Worm (Caenorhabditis elegans) whole organism, L2 larva: ENCODE measurements around the gene fbxa-50.

ENCODE experiments used
- C34F6.9 ChIP-seq: fragments of 150-350 bp; optimal IDR thresholded peaks from 2 replicates; lab custom pipeline; 2014; ENCODE audit warnings: missing biosample characterization, missing genetic modification characterization
- F13H6.1 ChIP-seq: sonication (generic microtip); optimal IDR thresholded peaks from 2 replicates; lab custom pipeline; 2016; ENCODE audit warnings: missing genetic modification characterization, missing compliant biosample characterization
- Y55F3AM.14 ChIP-seq: fragments of 200-800 bp; sonication (Bioruptor generic); optimal IDR thresholded peaks from 2 replicates; lab custom pipeline; 2018; ENCODE audit warnings: mild to moderate bottlenecking, missing genetic modification characterization, missing compliant biosample characterization
- alr-1 ChIP-seq: fragments of 150-350 bp; optimal IDR thresholded peaks from 2 replicates; lab custom pipeline; 2014; ENCODE audit warnings: missing biosample characterization, missing genetic modification characterization
- aly-2 ChIP-seq: fragments of 150-350 bp; optimal IDR thresholded peaks from 2 replicates; lab custom pipeline; 2014; ENCODE audit warnings: missing biosample characterization, missing genetic modification characterization
- ama-1 ChIP-seq: fragments of 150-350 bp; optimal IDR thresholded peaks from 2 replicates; lab custom pipeline; 2018; ENCODE audit warnings: inconsistent platforms
- blmp-1 ChIP-seq: sonication (generic microtip); optimal IDR thresholded peaks from 2 replicates; lab custom pipeline; 2017; ENCODE audit warnings: missing genetic modification characterization, mild to moderate bottlenecking, missing compliant biosample characterization, antibody characterized with exemption, moderate library complexity; ENCODE audit not compliant: insufficient read depth
- ceh-16 ChIP-seq: fragments of 150-350 bp; optimal IDR thresholded peaks from 2 replicates; lab custom pipeline; 2014; ENCODE audit warnings: missing biosample characterization, missing genetic modification characterization
- ceh-82 ChIP-seq: fragments of 150-350 bp; optimal IDR thresholded peaks from 2 replicates; lab custom pipeline; 2014; ENCODE audit warnings: missing biosample characterization, missing genetic modification characterization
- crh-2 ChIP-seq: sonication (generic microtip); optimal IDR thresholded peaks from 2 replicates; lab custom pipeline; 2017; ENCODE audit warnings: missing biosample characterization, missing genetic modification characterization
- egl-27 ChIP-seq: sonication (generic microtip); optimal IDR thresholded peaks from 3 replicates; lab custom pipeline; 2017; ENCODE audit warnings: missing biosample characterization, missing genetic modification reagents, missing genetic modification characterization
- elt-1 ChIP-seq: fragments of 150-350 bp; optimal IDR thresholded peaks from 2 replicates; lab custom pipeline; 2014; ENCODE audit warnings: missing biosample characterization, missing genetic modification characterization
- fos-1 ChIP-seq: fragments of 150-350 bp; optimal IDR thresholded peaks from 2 replicates; lab custom pipeline; 2014; ENCODE audit warnings: missing biosample characterization, missing genetic modification characterization
- gmeb-1 ChIP-seq: fragments of 150-350 bp; optimal IDR thresholded peaks from 2 replicates; lab custom pipeline; 2014; ENCODE audit warnings: missing biosample characterization, missing genetic modification characterization
- lin-11 ChIP-seq: fragments of 150-350 bp; sonication (generic microtip); optimal IDR thresholded peaks from 2 replicates; lab custom pipeline; 2014; ENCODE audit warnings: missing biosample characterization, missing genetic modification characterization, inconsistent platforms, mixed read lengths
- lin-13 ChIP-seq: fragments of 150-350 bp; optimal IDR thresholded peaks from 2 replicates; lab custom pipeline; 2014; ENCODE audit warnings: missing biosample characterization, missing genetic modification reagents, missing genetic modification characterization
- lin-39 ChIP-seq: fragments of 150-350 bp; optimal IDR thresholded peaks from 2 replicates; lab custom pipeline; 2014; ENCODE audit warnings: missing biosample characterization, missing genetic modification reagents, missing genetic modification characterization
- lsy-2 ChIP-seq, 2 experiments: fragments of 150-350 bp in 1 of 2; sonication (generic microtip) in 1 of 2; optimal IDR thresholded peaks; 2 replicates each; lab custom pipeline; 2014 to 2017; ENCODE audit warnings: missing biosample characterization in 2 of 2, missing genetic modification characterization in 2 of 2
- mab-5 ChIP-seq: fragments of 150-350 bp; optimal IDR thresholded peaks from 2 replicates; lab custom pipeline; 2014; ENCODE audit warnings: missing biosample characterization, missing genetic modification characterization
- mbf-1 ChIP-seq: sonication (generic microtip); optimal IDR thresholded peaks from 2 replicates; lab custom pipeline; 2017; ENCODE audit warnings: missing biosample characterization, missing genetic modification characterization
- nhr-10 ChIP-seq: sonication (generic microtip); optimal IDR thresholded peaks from 2 replicates; lab custom pipeline; 2017; ENCODE audit warnings: missing biosample characterization, missing genetic modification characterization
- nhr-11 ChIP-seq: fragments of 150-350 bp; optimal IDR thresholded peaks from 2 replicates; lab custom pipeline; 2014; ENCODE audit warnings: missing biosample characterization, missing genetic modification characterization
- nhr-12 ChIP-seq: fragments of 150-350 bp; optimal IDR thresholded peaks from 2 replicates; lab custom pipeline; 2014; ENCODE audit warnings: missing biosample characterization, missing genetic modification characterization
- nhr-129 ChIP-seq: fragments of 150-350 bp; optimal IDR thresholded peaks from 2 replicates; lab custom pipeline; 2014; ENCODE audit warnings: missing biosample characterization, missing genetic modification characterization
- nhr-21 ChIP-seq: fragments of 150-350 bp; optimal IDR thresholded peaks from 2 replicates; lab custom pipeline; 2014; ENCODE audit warnings: missing biosample characterization, missing genetic modification characterization
- nhr-23 ChIP-seq: fragments of 150-350 bp; optimal IDR thresholded peaks from 2 replicates; lab custom pipeline; 2014; ENCODE audit warnings: missing biosample characterization, missing genetic modification reagents, missing genetic modification characterization
- sem-4 ChIP-seq: fragments of 150-350 bp; optimal IDR thresholded peaks from 2 replicates; lab custom pipeline; 2014; ENCODE audit warnings: missing biosample characterization, missing genetic modification reagents, missing genetic modification characterization
- sma-3 ChIP-seq: sonication (generic microtip); optimal IDR thresholded peaks from 2 replicates; lab custom pipeline; 2016; ENCODE audit warnings: missing genetic modification reagents, missing genetic modification characterization, missing compliant biosample characterization
- sma-9 ChIP-seq, 2 experiments: fragments of 150-350 bp in 1 of 2; sonication (generic microtip) in 1 of 2; optimal IDR thresholded peaks; 2 replicates each; lab custom pipeline; 2014 to 2016; ENCODE audit warnings: missing genetic modification characterization in 2 of 2, mild to moderate bottlenecking in 1 of 2, missing biosample characterization in 1 of 2, missing compliant biosample characterization in 1 of 2, missing genetic modification reagents in 1 of 2, moderate library complexity in 1 of 2
- snpc-4 ChIP-seq: fragments of 150-350 bp; optimal IDR thresholded peaks from 2 replicates; lab custom pipeline; 2014; ENCODE audit warnings: missing biosample characterization, missing genetic modification characterization
- unc-39 ChIP-seq: fragments of 150-350 bp; optimal IDR thresholded peaks from 2 replicates; lab custom pipeline; 2014; ENCODE audit warnings: missing biosample characterization, missing genetic modification characterization
- unc-55 ChIP-seq: fragments of 150-350 bp; sonication (generic microtip); optimal IDR thresholded peaks from 3 replicates; lab custom pipeline; 2014; ENCODE audit warnings: missing biosample characterization, missing genetic modification reagents, missing genetic modification characterization
- zag-1 ChIP-seq: fragments of 150-350 bp; optimal IDR thresholded peaks from 2 replicates; lab custom pipeline; 2014; ENCODE audit warnings: missing biosample characterization, missing genetic modification characterization
- ztf-1 ChIP-seq: fragments of 200-800 bp; sonication (Bioruptor generic); conservative IDR thresholded peaks from 2 replicates; pipeline ENCODE4 v1.3.6; 2022; ENCODE audit warnings: missing genetic modification characterization, missing compliant biosample characterization
- ztf-11 ChIP-seq: sonication (generic microtip); optimal IDR thresholded peaks from 2 replicates; lab custom pipeline; 2017; ENCODE audit warnings: missing biosample characterization, missing genetic modification characterization
- ztf-4 ChIP-seq: fragments of 150-350 bp; optimal IDR thresholded peaks from 2 replicates; lab custom pipeline; 2014; ENCODE audit warnings: missing biosample characterization, missing genetic modification characterization

fbxa-50 gene

ce11 chrIII:1303414-1303813 is 15.1 kb upstream of the fbxa-50 start, which contains the start of gene fbxa-75:
fbxa-75 (plus strand) TSS chrIII:1303714.
- TF ChIP-seq snpc-4 (tag; lab: Kevin White, UChicago) (no peak), ztf-1 (GFP tag; lab: Robert Waterston, UW) (no peak)
- TF ChIP-seq, all 48 proteins: peak for 0

- no peak for TF ChIP-seq crh-2
- no peak for TF ChIP-seq F13H6.1 (tag; lab: Kevin White, UChicago)
- TF ChIP-seq zag-1 (tag; lab: Kevin White, UChicago): no peak
- no peak for TF ChIP-seq nhr-11 (tag; lab: Kevin White, UChicago)
- TF ChIP-seq sma-9 (GFP tag; optimal IDR thresholded peaks at IDR 0.05; lab: Kevin White, UChicago): no peak
- TF ChIP-seq sma-9 (tag; optimal IDR thresholded peaks at IDR 0.05; lab: Kevin White, UChicago): no peak
- no peak for TF ChIP-seq sem-4 (tag; lab: Kevin White, UChicago)
- no peak for TF ChIP-seq elt-1 (tag; lab: Kevin White, UChicago)
- TF ChIP-seq, all 48 proteins: peak for 0
Observed at ce11 chrIII:1297604-1298003, 9.3 kb upstream of the fbxa-50 start, which contains the start of gene fbxa-28. fbxa-28 (plus strand) TSS chrIII:1297904.

ce11 chrIII:1295149-1295716 is 6.9 kb upstream of the fbxa-50 start, which contains the start of gene fbxa-35:
fbxa-35 (plus strand) TSS chrIII:1295666.
- peak; percentile 87 for TF ChIP-seq fos-1
- no peak for TF ChIP-seq ztf-4 (tag; lab: Kevin White, UChicago)

DNA sequence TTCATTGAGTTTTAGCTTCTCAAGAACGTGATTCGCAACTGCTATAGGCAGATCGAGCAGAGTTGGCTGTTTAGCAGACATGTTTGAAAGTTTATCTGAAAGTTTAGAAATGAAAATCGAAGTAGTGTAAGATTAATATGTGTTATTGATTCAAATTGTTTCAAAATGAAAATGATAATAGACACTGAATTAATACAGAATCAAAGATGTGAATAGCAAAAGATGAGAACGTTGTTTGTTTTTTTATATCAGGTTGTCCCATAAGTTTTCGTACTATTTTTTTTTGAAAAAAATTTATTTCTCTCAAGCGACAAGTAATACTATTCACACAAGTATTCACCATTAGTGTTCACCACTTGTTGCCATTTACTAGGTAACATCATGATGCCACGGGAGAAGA is 4.8 kb upstream of the fbxa-50 start, which contains the start of gene fbxa-36:
TSS of gene fbxa-36 (minus strand) at position 101 of the 400 bp plus-strand sequence.
- TF ChIP-seq nhr-23 (tag; lab: Kevin White, UChicago) (no peak), lin-13 (GFP tag; lab: Kevin White, UChicago) (no peak), lsy-2 (tag; optimal IDR thresholded peaks at IDR 0.05; lab: Kevin White, UChicago) (no peak), nhr-10 (tag; lab: Kevin White, UChicago) (no peak), unc-55 (GFP tag; lab: Kevin White, UChicago) (no peak), C34F6.9 (tag; lab: Kevin White, UChicago) (no peak), snpc-4 (tag; lab: Kevin White, UChicago) (no peak), aly-2 (tag; lab: Kevin White, UChicago) (no peak), Y55F3AM.14 (GFP tag; lab: Kevin White, UChicago) (no peak), mbf-1 (tag; lab: Kevin White, UChicago) (no peak), nhr-12 (tag; lab: Kevin White, UChicago) (no peak), ztf-1 (GFP tag; lab: Robert Waterston, UW) (no peak), mab-5 (tag; lab: Kevin White, UChicago) (no peak), ztf-4 (tag; lab: Kevin White, UChicago) (no peak), ama-1 (no peak)

- TF ChIP-seq nhr-23 (tag; lab: Kevin White, UChicago): no peak
- no peak for TF ChIP-seq unc-39 (tag; lab: Kevin White, UChicago)
- peak; percentile 70 for TF ChIP-seq fos-1
- TF ChIP-seq ama-1: no peak
- TF ChIP-seq, all 48 proteins: peak for 1
Observed at ce11 chrIII:1289139-1289538, 816 bp upstream of the fbxa-50 start.

- no peak for TF ChIP-seq lin-11 (tag; lab: Kevin White, UChicago)
- TF ChIP-seq fos-1: peak; percentile 20
- TF ChIP-seq nhr-129: peak; percentile 98
- TF ChIP-seq alr-1 (tag; lab: Kevin White, UChicago): no peak
- TF ChIP-seq crh-2: peak; percentile 26
- peak; percentile 67 for TF ChIP-seq C34F6.9 (tag; lab: Kevin White, UChicago)
- TF ChIP-seq ceh-16 (tag; lab: Kevin White, UChicago): no peak
- TF ChIP-seq unc-55 (GFP tag; lab: Kevin White, UChicago): peak; percentile 82
Observed at ce11 chrIII:1284584-1285046, 3.7 kb downstream of the fbxa-50 start, which contains the start of gene fbxa-37. fbxa-37 (plus strand) TSS chrIII:1284996.

ce11 chrIII:1279197-1279596 is 9.1 kb downstream of the fbxa-50 start:
- TF ChIP-seq fos-1 (peak; percentile 97), lsy-2 (tag; optimal IDR thresholded peaks at IDR 0.05; lab: Kevin White, UChicago) (peak in 1 of 2 experiments; percentile 18), egl-27 (tag; lab: Kevin White, UChicago) (no peak), nhr-23 (tag; lab: Kevin White, UChicago) (no peak), mab-5 (tag; lab: Kevin White, UChicago) (no peak), nhr-129 (peak; percentile 95), ztf-11 (tag; lab: Kevin White, UChicago) (no peak), lin-11 (tag; lab: Kevin White, UChicago) (no peak), sem-4 (tag; lab: Kevin White, UChicago) (no peak), nhr-21 (no peak), unc-55 (GFP tag; lab: Kevin White, UChicago) (no peak), zag-1 (tag; lab: Kevin White, UChicago) (no peak), ceh-16 (tag; lab: Kevin White, UChicago) (no peak), ceh-82 (tag; lab: Kevin White, UChicago) (no peak), sma-3 (GFP tag; lab: Kevin White, UChicago) (peak; percentile 50), gmeb-1 (tag; lab: Kevin White, UChicago) (peak; percentile 54), mbf-1 (tag; lab: Kevin White, UChicago) (no peak), nhr-11 (tag; lab: Kevin White, UChicago) (no peak), alr-1 (tag; lab: Kevin White, UChicago) (no peak), blmp-1 (tag; lab: Kevin White, UChicago) (no peak), lin-39 (no peak), unc-39 (tag; lab: Kevin White, UChicago) (no peak)
